Worm (Caenorhabditis elegans): ENCODE results near the gene sma-10.

Gene sma-10

DNA sequence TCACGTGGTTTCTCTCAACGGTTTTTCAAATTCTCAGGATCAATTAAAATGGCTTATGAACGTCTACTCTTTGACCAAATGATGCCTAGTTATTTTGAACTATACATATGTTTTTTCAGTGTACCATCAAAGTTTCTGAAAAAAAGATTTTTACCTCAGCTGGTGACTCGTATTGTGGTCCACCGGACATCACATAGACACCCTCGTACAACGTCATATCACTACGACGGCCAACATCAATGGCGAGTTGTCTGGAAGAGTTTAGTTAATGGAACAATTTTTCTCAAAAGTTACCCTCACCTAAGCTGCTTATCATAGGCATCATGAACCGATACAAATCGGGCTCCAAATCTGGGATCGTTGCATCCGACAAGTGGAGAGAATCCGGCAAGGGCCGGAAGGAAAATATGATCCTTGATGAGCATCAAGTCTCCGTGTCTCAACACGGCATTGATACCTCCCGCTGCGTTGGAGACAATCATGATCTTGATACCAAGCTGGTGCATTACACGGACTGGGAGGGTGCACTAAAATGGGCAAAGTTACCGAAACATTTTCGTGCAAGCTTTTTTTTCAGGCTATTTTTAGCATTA is 19.0 kb downstream of the sma-10 start:
- no peak for TF ChIP-seq ceh-48 (tag; optimal IDR thresholded peaks at IDR 0.05)
- TF ChIP-seq nfya-1 (tag; optimal IDR thresholded peaks at IDR 0.05) = no peak
- no peak for TF ChIP-seq pha-2 (tag; optimal IDR thresholded peaks at IDR 0.05)
- no peak for TF ChIP-seq unc-42 (tag; optimal IDR thresholded peaks at IDR 0.05)
- TF ChIP-seq dve-1 (tag; optimal IDR thresholded peaks at IDR 0.05) = no peak
- no peak for TF ChIP-seq ahr-1 (tag; optimal IDR thresholded peaks at IDR 0.05)
- TF ChIP-seq ceh-24 (tag; optimal IDR thresholded peaks at IDR 0.05) = no peak
- no peak for TF ChIP-seq tbx-2 (tag; optimal IDR thresholded peaks at IDR 0.05)
- no peak for TF ChIP-seq pax-1 (tag; optimal IDR thresholded peaks at IDR 0.05)
- TF ChIP-seq lin-11 (tag; optimal IDR thresholded peaks at IDR 0.05) = no peak
- TF ChIP-seq ama-1 (optimal IDR thresholded peaks at IDR 0.05) = no peak
- no peak for TF ChIP-seq gmeb-2 (tag; optimal IDR thresholded peaks at IDR 0.05)
- TF ChIP-seq pros-1 (tag; optimal IDR thresholded peaks at IDR 0.05) = no peak
- TF ChIP-seq pat-9 (tag; optimal IDR thresholded peaks at IDR 0.05) = no peak

- TF ChIP-seq hlh-13 (GFP tag; optimal IDR thresholded peaks at IDR 0.05) (no peak), nhr-11 (tag; optimal IDR thresholded peaks at IDR 0.05) (no peak)
These were observed 19.9 kb downstream of the sma-10 start for ce11 chrIV:293995-294700.

ce11 chrIV:294737-295136 is 20.5 kb downstream of the sma-10 start:
- TF ChIP-seq ceh-30 (tag; optimal IDR thresholded peaks at IDR 0.05) (no peak), hlh-8 (tag; optimal IDR thresholded peaks at IDR 0.05) (no peak), pax-1 (tag; optimal IDR thresholded peaks at IDR 0.05) (no peak), pag-3 (tag; optimal IDR thresholded peaks at IDR 0.05; ENCODE audit: borderline replicate concordance) (no peak), pha-4 (tag; optimal IDR thresholded peaks at IDR 0.05) (no peak), pha-2 (tag; optimal IDR thresholded peaks at IDR 0.05) (no peak), unc-86 (tag; optimal IDR thresholded peaks at IDR 0.05) (no peak), mec-3 (tag; optimal IDR thresholded peaks at IDR 0.05; ENCODE audit: borderline replicate concordance) (no peak), fkh-6 (tag; optimal IDR thresholded peaks at IDR 0.05) (no peak), elt-2 (tag; optimal IDR thresholded peaks at IDR 0.05) (no peak), dmd-4 (tag; optimal IDR thresholded peaks at IDR 0.05; ENCODE audit: borderline replicate concordance) (no peak), pat-9 (tag; optimal IDR thresholded peaks at IDR 0.05) (no peak), sdc-2 (tag; optimal IDR thresholded peaks at IDR 0.05) (no peak)

- TF ChIP-seq hlh-15 (tag; optimal IDR thresholded peaks at IDR 0.05) (no peak), tbx-7 (tag; optimal IDR thresholded peaks at IDR 0.05) (no peak), ets-4 (tag; optimal IDR thresholded peaks at IDR 0.05) (no peak), ceh-48 (tag; optimal IDR thresholded peaks at IDR 0.05) (no peak), elt-2 (tag; optimal IDR thresholded peaks at IDR 0.05) (peak; percentile 80)
These were observed 21.5 kb downstream of the sma-10 start for ce11 chrIV:295734-296201.

DNA sequence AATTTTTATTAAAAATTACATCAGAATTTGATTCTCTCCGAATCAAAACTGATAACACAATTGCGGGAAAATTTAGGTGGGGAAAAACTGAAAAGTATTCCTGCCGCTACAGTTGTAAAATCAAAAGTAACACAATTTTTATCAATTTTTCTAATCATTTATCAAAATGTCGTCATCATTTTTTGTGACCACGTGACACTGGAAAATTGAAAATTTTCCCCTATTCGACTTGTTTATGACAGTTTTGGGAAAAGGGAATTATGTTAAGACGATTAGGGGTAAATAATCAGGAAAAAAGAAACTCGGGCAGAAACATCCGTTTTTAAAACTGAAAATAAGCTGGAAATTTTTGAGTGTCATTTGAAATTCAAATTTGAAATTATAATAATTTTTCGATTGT is 22.6 kb downstream of the sma-10 start:
- TF ChIP-seq hlh-30 (tag; optimal IDR thresholded peaks at IDR 0.05; ENCODE audit: insufficient read depth) (no peak), ztf-16 (tag; optimal IDR thresholded peaks at IDR 0.05) (no peak), rnt-1 (tag; optimal IDR thresholded peaks at IDR 0.05) (no peak), elt-2 (tag; optimal IDR thresholded peaks at IDR 0.05) (peak; percentile 20), zip-5 (tag; optimal IDR thresholded peaks at IDR 0.05) (no peak), hlh-13 (GFP tag; optimal IDR thresholded peaks at IDR 0.05) (no peak), C08G9.2 (tag; optimal IDR thresholded peaks at IDR 0.05) (no peak)

All from whole organism, late embryonic.